Fruit fly (Drosophila melanogaster): ENCODE data around the gene CG17078.

DNA sequence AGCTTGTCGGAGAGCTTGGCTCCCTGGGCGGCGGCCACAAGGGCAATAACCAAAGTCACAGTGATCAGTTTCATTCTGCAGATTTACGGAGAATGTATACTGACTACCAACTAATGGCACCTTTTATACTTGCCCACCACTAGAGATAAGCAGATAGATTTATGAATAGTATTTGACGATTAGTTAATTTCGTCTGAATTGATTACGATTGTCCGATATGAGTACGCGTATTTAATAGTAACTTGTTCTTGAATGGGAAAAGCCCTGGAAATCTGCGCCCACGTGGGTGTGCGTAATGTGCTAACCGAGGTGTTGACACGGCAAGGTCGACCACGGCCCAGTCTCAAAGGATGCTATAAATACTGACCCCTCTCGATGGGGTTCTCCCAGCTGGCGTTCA lies 43.1 kb upstream of the CG17078 start, which contains the start of gene CG11911:
- TF ChIP-seq CG9437 (GFP tag; optimal IDR thresholded peaks at IDR 0.05) (no peak), D (optimal IDR thresholded peaks at IDR 0.05) (no peak), D (GFP tag; optimal IDR thresholded peaks at IDR 0.05) (no peak), oc (tag; optimal IDR thresholded peaks at IDR 0.05) (no peak), insv (GFP tag; optimal IDR thresholded peaks at IDR 0.05) (no peak)
